Worm (Caenorhabditis elegans) whole organism, early embryonic: ENCODE measurements around the gene srh-39.

ENCODE experiments used
- B0310.2 ChIP-seq: sonication (generic microtip); optimal IDR thresholded peaks from 2 replicates; lab custom pipeline; 2016; ENCODE audit warnings: mild to moderate bottlenecking, missing genetic modification characterization, missing compliant biosample characterization
- F13C5.2 ChIP-seq: sonication (generic microtip); optimal IDR thresholded peaks from 2 replicates; lab custom pipeline; 2017; ENCODE audit warnings: mild to moderate bottlenecking, missing genetic modification characterization, inconsistent platforms, missing compliant biosample characterization
- aly-1 ChIP-seq: sonication (generic microtip); optimal IDR thresholded peaks from 2 replicates; lab custom pipeline; 2016; ENCODE audit warnings: missing genetic modification characterization, missing compliant biosample characterization
- ama-1 ChIP-seq: fragments of 150-350 bp; optimal IDR thresholded peaks from 2 replicates; lab custom pipeline; 2014
- ceh-13 ChIP-seq: fragments of 200-800 bp; sonication (Bioruptor generic); optimal IDR thresholded peaks from 2 replicates; lab custom pipeline; 2018; ENCODE audit warnings: mild to moderate bottlenecking, missing genetic modification characterization, missing compliant biosample characterization
- ceh-36 ChIP-seq: sonication (generic microtip); optimal IDR thresholded peaks from 2 replicates; lab custom pipeline; 2016; ENCODE audit warnings: missing genetic modification characterization, inconsistent platforms, missing compliant biosample characterization
- ets-7 ChIP-seq: sonication (generic microtip); optimal IDR thresholded peaks from 2 replicates; lab custom pipeline; 2016; ENCODE audit warnings: missing genotype, missing genetic modification characterization, missing compliant biosample characterization
- flt-1 ChIP-seq: fragments of 200-800 bp; sonication (Bioruptor generic); IDR thresholded peaks from 2 replicates; pipeline ENCODE4 v1.3.6; 2022; ENCODE audit warnings: missing genetic modification characterization, missing compliant biosample characterization
- hmbx-1 ChIP-seq: sonication (generic microtip); optimal IDR thresholded peaks from 2 replicates; lab custom pipeline; 2016; ENCODE audit warnings: mild to moderate bottlenecking, missing genetic modification characterization, missing compliant biosample characterization
- hmg-4 ChIP-seq: fragments of 200-800 bp; sonication (Bioruptor generic); optimal IDR thresholded peaks from 2 replicates; lab custom pipeline; 2018; ENCODE audit warnings: mild to moderate bottlenecking, missing genetic modification characterization, missing compliant biosample characterization
- hnd-1 ChIP-seq: sonication (generic microtip); optimal IDR thresholded peaks from 2 replicates; lab custom pipeline; 2016; ENCODE audit warnings: missing genetic modification characterization, missing compliant biosample characterization
- pes-1 ChIP-seq: fragments of 200-800 bp; sonication (Bioruptor generic); IDR thresholded peaks from 2 replicates; pipeline ENCODE4 v1.3.6; 2022; ENCODE audit warnings: missing genetic modification reagents, missing genetic modification characterization, missing compliant biosample characterization
- scrt-1 ChIP-seq: fragments of 200-800 bp; sonication (Bioruptor generic); IDR thresholded peaks from 2 replicates; pipeline ENCODE4 v1.3.6; 2022; ENCODE audit warnings: missing genetic modification characterization, missing compliant biosample characterization
- sea-1 ChIP-seq: fragments of 200-800 bp; sonication (Bioruptor generic); conservative IDR thresholded peaks from 2 replicates; pipeline ENCODE4 v1.3.6; 2022; ENCODE audit warnings: missing genetic modification characterization, missing compliant biosample characterization
- tbx-11 ChIP-seq: fragments of 200-800 bp; sonication (Bioruptor generic); IDR thresholded peaks from 2 replicates; pipeline ENCODE4 v1.3.6; 2022; ENCODE audit warnings: missing genetic modification characterization, missing compliant biosample characterization
- tbx-37 ChIP-seq: fragments of 200-800 bp; sonication (Bioruptor generic); conservative IDR thresholded peaks from 2 replicates; pipeline ENCODE4 v1.3.6; 2022; ENCODE audit warnings: missing genetic modification reagents, missing genetic modification characterization, missing compliant biosample characterization
- tra-4 ChIP-seq: sonication (generic microtip); optimal IDR thresholded peaks from 2 replicates; lab custom pipeline; 2017; ENCODE audit warnings: missing genetic modification characterization, missing compliant biosample characterization

srh-39 gene

DNA sequence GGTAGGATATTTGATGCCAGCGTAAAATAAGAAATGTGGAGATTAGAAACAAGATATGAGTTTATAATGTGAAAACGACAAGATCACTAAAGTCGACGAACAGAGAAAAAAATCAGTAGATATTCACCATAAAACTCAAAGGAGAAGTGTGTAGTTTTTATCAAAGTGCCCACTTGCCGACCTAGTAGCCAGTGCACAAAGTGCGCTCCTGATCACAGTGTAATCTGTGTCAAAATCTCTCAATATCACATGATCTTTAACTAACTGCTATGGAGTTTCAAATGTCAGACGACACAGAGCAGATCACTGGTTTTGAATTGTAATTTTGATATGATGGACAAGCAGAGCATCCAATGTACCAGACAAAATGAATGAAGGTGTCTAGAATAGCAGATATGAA, 44.9 kb downstream of the srh-39 start:
- TF ChIP-seq tbx-11 (no peak), tbx-37 (GFP tag; lab: Robert Waterston, UW) (no peak), sea-1 (GFP tag; lab: Robert Waterston, UW) (no peak), ama-1 (lab: Kevin White, UChicago) (no peak), scrt-1 (GFP tag; lab: Robert Waterston, UW) (no peak), B0310.2 (no peak), hmbx-1 (no peak), ceh-36 (no peak), F13C5.2 (tag; lab: Kevin White, UChicago) (no peak), pes-1 (GFP tag; lab: Robert Waterston, UW) (no peak), flt-1 (GFP tag; lab: Robert Waterston, UW) (no peak), hnd-1 (tag; lab: Kevin White, UChicago) (no peak), ceh-13 (GFP tag; lab: Kevin White, UChicago) (no peak), ets-7 (tag; lab: Kevin White, UChicago) (no peak), hmg-4 (no peak), aly-1 (no peak)

DNA sequence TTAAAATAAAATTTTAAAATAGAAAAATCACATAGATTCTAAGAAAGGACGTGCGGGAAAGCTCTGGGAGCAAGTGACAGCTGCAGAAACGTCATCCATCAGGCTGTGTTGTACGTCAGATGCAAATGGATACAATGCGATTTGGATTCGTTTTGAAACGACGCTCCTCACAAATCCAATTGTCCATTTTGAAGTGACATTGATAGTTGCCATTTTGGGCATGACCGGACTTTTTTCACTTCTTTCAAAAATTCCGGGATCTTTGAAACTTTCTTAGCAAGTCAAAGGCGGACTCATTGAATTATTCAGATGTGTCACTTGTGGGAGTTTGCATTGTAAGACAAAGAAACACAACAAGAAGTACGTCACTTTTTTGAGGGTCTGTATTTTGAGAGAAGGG, 46.3 kb downstream of the srh-39 start:
- TF ChIP-seq ets-7 (tag; lab: Kevin White, UChicago) (no peak), ceh-36 (no peak), tbx-37 (GFP tag; lab: Robert Waterston, UW) (no peak), aly-1 (no peak), sea-1 (GFP tag; lab: Robert Waterston, UW) (no peak)

DNA sequence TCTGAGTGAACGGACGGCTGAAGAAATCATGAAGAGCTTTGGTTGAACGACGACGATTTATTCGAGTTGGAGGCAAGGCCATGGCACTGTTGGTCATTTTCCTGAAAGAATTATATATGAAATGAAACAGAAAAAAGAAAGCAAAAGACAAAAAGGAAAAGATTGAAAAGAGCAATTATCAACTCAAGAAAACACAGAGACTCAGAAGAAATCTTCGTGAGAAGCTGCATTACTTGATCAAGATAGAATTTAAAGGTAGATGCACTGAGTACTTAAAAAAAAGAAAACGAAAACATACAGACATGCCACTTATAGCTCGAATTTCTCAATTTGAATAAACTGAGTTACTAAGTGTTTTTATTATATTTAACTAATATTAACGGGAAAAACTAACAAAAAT, 46.9 kb downstream of the srh-39 start, which contains the start of gene cpna-5:
Gene cpna-5 (minus strand): TSS at position 101 of the 400 bp plus-strand sequence.
- TF ChIP-seq ceh-13 (GFP tag; lab: Kevin White, UChicago), result no peak
- TF ChIP-seq aly-1, result no peak
- no peak for TF ChIP-seq flt-1 (GFP tag; lab: Robert Waterston, UW)
- no peak for TF ChIP-seq hnd-1 (tag; lab: Kevin White, UChicago)
- TF ChIP-seq pes-1 (GFP tag; lab: Robert Waterston, UW), result no peak
- TF ChIP-seq tbx-37 (GFP tag; lab: Robert Waterston, UW), result no peak
- no peak for TF ChIP-seq F13C5.2 (tag; lab: Kevin White, UChicago)

DNA sequence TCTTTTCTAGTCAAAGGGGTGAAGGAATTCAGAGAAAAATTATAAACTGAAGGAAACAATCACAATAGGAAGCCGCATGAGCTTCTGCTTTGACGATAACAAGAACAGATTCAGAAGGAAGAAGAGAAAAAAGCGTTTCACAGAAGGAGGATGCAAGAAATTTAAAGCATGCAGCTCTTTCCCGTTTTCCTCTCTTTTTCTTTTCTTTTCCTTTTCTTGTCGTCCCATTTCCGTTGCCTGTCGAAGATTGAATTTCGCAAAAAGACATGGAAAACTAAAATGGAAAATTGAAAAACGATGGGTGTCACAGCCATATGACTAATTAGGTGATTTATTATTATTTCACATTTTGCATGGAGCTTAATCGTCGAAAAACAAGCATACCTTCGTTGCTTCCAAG, 49.2 kb downstream of the srh-39 start:
- TF ChIP-seq ceh-13 (GFP tag; lab: Kevin White, UChicago), result no peak
- no peak for TF ChIP-seq ets-7 (tag; lab: Kevin White, UChicago)
- TF ChIP-seq tra-4 (tag; lab: Kevin White, UChicago), result no peak
- no peak for TF ChIP-seq tbx-11
- no peak for TF ChIP-seq ceh-36
- no peak for TF ChIP-seq ama-1 (lab: Kevin White, UChicago)
- no peak for TF ChIP-seq B0310.2
- no peak for TF ChIP-seq hmbx-1

DNA sequence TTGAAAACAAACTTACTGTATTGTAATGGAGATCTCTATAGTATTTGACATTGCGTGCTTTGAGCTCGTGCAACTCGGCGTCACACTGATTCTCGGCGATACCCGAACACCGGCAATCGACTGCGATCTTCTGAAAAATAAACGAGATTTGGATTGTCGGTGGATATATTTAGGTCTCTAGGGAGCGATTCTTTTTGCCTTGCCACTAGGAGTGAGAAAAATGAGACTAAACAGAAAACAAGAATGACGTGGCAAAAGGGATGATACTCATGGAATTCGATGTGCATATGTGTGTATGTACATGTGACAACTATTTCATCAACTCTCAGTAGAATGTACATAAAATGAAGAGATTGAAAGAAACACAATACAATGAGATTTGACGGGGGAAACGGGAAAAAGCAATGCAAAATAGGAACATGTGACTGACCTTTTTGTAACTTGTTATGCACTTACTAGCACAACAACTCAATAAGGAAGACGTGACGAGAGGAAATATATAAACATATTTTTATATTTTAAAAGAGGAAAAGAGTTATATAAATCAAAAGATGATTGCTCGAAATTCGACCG, 50.7 kb downstream of the srh-39 start:
- TF ChIP-seq F13C5.2 (tag; lab: Kevin White, UChicago) (no peak), hmg-4 (no peak), sea-1 (GFP tag; lab: Robert Waterston, UW) (no peak), tbx-11 (no peak), scrt-1 (GFP tag; lab: Robert Waterston, UW) (no peak), ceh-36 (no peak), flt-1 (GFP tag; lab: Robert Waterston, UW) (no peak), tra-4 (tag; lab: Kevin White, UChicago) (no peak), pes-1 (GFP tag; lab: Robert Waterston, UW) (no peak), aly-1 (no peak), ceh-13 (GFP tag; lab: Kevin White, UChicago) (no peak)
